Worm (Caenorhabditis elegans): ENCODE measurements around the gene sel-2.

The sel-2 gene

DNA sequence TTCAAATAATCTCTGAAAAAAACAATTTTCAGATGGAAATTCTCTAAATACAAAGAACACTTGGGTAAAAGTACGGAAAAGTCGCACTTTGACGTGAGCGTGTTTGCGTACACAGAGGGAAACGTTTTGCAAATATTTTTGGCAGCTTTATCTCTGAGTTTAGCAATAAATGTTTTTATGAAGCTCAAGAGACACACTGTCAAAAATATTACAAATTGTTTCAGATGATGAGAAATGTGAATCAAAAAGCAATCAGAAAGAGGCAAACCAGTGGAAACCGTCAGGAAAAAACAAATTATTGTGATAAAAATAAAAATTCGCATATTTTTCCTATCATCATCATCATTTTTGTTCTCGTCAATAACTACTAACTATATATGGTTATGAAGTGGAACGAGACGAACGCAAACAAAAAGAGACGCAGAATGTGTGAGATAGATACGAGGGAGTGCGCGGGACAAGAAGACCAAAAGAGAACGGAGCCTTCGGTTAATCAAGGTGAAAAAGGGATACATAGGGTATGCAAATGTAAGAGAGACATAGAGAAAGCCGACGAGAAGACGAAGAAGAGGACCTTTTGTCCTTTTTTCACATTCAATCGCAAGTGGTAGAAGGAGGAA is at the start of gene sel-2:
Gene sel-2 (minus strand): TSS at position 51 of the 620 bp plus-strand sequence.
- TF ChIP-seq ztf-23 (GFP tag; IDR thresholded peaks at IDR 0.05) (no peak), klf-2 (GFP tag; conservative IDR thresholded peaks at IDR 0.05) (no peak), ref-1 (GFP tag; conservative IDR thresholded peaks at IDR 0.05) (no peak), tab-1 (GFP tag; IDR thresholded peaks at IDR 0.05) (no peak), med-1 (GFP tag; optimal IDR thresholded peaks at IDR 0.05; ENCODE audit: insufficient read depth) (no peak), cog-1 (tag; optimal IDR thresholded peaks at IDR 0.05) (no peak), T22C8.4 (GFP tag; IDR thresholded peaks at IDR 0.05) (no peak), flt-1 (GFP tag; IDR thresholded peaks at IDR 0.05) (no peak), ztf-29 (GFP tag; IDR thresholded peaks at IDR 0.05) (no peak)

DNA sequence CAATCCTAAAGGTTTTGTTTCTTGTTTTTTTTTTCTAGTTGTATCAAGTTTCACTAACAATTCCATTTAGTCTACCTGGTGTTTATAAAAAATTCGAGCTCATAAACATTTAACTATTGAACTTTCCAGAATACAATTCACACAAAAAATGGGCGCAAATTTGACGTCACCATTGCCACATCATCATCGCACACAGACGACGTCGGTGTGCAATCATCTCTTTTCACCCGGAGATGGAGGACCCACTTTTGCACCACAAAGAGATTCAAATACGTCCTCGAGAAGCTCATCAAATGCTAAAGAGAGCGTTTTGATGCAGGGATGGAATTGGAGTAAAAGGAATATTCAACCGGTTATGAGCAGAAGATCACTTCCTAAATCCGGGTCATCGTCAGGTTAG is 47.2 kb upstream of the sel-2 start:
- TF ChIP-seq cog-1 (tag; optimal IDR thresholded peaks at IDR 0.05) = no peak
- no peak for TF ChIP-seq flt-1 (GFP tag; IDR thresholded peaks at IDR 0.05)
- no peak for TF ChIP-seq ztf-23 (GFP tag; IDR thresholded peaks at IDR 0.05)
- no peak for TF ChIP-seq ref-1 (GFP tag; conservative IDR thresholded peaks at IDR 0.05)
- TF ChIP-seq tab-1 (GFP tag; IDR thresholded peaks at IDR 0.05) = no peak
- TF ChIP-seq klf-2 (GFP tag; conservative IDR thresholded peaks at IDR 0.05) = no peak
- TF ChIP-seq T22C8.4 (GFP tag; IDR thresholded peaks at IDR 0.05) = no peak
- no peak for TF ChIP-seq med-1 (GFP tag; optimal IDR thresholded peaks at IDR 0.05; ENCODE audit: insufficient read depth)

DNA sequence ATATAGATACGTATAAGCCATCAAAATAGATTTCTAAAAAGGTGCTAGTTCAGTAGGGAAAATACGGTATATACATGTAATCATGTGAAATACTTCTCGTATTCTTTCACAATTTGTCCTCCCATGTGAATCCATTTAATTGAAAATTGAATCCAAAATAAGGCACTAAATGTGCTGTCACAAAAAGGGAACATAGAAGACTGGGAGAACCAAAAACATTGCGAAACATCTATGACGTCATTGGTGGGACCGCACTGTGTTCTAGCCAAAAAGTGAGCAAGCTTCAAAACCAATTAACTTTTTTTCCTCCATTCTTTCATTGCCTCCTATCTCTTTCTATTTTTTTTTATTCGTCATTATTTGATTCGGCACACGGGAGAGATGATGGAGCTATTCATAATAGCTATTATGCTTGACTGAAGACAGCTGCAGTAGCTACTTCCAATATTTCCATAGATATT is 46.2 kb upstream of the sel-2 start, which contains the start of gene cdka-1:
Gene cdka-1 (plus strand): TSS at position 411 of the 461 bp plus-strand sequence.
- no peak for TF ChIP-seq ztf-23 (GFP tag; IDR thresholded peaks at IDR 0.05)
- TF ChIP-seq T22C8.4 (GFP tag; IDR thresholded peaks at IDR 0.05) = no peak
- TF ChIP-seq flt-1 (GFP tag; IDR thresholded peaks at IDR 0.05) = no peak
- no peak for TF ChIP-seq ref-1 (GFP tag; conservative IDR thresholded peaks at IDR 0.05)
- no peak for TF ChIP-seq med-1 (GFP tag; optimal IDR thresholded peaks at IDR 0.05; ENCODE audit: insufficient read depth)
- no peak for TF ChIP-seq cog-1 (tag; optimal IDR thresholded peaks at IDR 0.05)
- TF ChIP-seq klf-2 (GFP tag; conservative IDR thresholded peaks at IDR 0.05) = no peak
- no peak for TF ChIP-seq ztf-29 (GFP tag; IDR thresholded peaks at IDR 0.05)
- TF ChIP-seq tab-1 (GFP tag; IDR thresholded peaks at IDR 0.05) = no peak

DNA sequence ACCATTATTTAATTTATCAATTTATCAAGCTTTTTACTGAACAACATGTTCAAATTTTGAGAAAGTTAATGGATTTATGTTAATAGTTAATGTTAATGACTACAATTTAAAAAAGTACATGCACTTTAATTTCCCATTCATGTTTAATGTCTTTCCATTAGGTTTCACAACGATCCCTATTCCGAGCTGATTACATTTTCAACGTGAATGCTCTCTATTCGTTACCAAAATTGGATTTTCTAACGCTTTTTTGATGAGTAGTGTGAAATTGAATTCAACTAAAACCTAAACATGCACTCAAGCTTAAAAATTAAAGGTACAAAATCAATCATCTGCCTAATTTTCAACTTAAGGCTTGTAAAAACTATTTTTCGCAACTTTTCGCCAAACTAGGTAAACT is 45.2 kb upstream of the sel-2 start:
- TF ChIP-seq ztf-23 (GFP tag; IDR thresholded peaks at IDR 0.05) (no peak), klf-2 (GFP tag; conservative IDR thresholded peaks at IDR 0.05) (no peak), tab-1 (GFP tag; IDR thresholded peaks at IDR 0.05) (no peak), ztf-29 (GFP tag; IDR thresholded peaks at IDR 0.05) (no peak), T22C8.4 (GFP tag; IDR thresholded peaks at IDR 0.05) (no peak), flt-1 (GFP tag; IDR thresholded peaks at IDR 0.05) (no peak), cog-1 (tag; optimal IDR thresholded peaks at IDR 0.05) (no peak), med-1 (GFP tag; optimal IDR thresholded peaks at IDR 0.05; ENCODE audit: insufficient read depth) (no peak), ref-1 (GFP tag; conservative IDR thresholded peaks at IDR 0.05) (no peak)

DNA sequence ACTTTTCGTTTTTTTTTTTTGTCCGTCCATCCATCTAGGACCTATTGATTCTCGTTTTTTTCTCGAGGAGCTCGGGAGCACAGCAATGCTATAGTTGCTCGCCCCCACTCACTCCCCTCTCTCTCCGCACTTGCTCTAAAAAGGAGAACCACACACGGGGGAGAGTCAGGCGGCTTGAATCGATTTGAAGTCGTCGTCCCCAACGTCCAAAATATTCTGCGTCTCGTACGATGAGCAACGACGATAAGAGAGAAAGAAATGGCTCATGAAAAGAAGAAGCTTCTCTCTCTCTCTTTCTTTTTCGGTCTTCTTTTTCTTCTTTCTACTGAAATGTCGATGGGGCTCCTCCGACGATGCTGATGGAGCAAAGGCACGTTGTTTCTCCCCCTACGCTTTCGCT is 44.2 kb upstream of the sel-2 start:
- TF ChIP-seq ref-1 (GFP tag; conservative IDR thresholded peaks at IDR 0.05) (no peak), ztf-23 (GFP tag; IDR thresholded peaks at IDR 0.05) (0 out of 2 replicates have a peak, but pooled peaks have one; percentile 22), med-1 (GFP tag; optimal IDR thresholded peaks at IDR 0.05; ENCODE audit: insufficient read depth) (no peak)

DNA sequence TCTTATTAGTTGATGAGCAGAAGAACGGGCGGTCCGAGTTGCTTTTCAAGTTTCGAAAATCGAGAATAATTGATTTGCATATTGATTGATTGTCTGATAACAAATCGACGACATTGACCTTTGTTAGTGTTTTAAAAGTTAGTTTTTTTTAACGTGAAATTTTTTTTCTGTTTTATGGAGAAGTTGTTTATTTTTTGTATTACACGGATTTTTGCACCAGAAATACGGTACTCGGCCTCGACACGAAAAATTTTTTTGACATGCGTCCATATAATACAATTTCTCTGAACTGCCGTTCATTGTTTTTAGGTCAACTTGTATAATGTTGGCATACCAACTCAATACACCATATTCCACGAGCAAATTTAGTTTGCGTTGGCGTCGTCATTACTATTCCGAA is 43.2 kb upstream of the sel-2 start, which contains the start of gene T23F11.2:
Gene T23F11.2 (minus strand): TSS at position 101 of the 400 bp plus-strand sequence.
- TF ChIP-seq klf-2 (GFP tag; conservative IDR thresholded peaks at IDR 0.05) = no peak
- TF ChIP-seq T22C8.4 (GFP tag; IDR thresholded peaks at IDR 0.05) = no peak
- TF ChIP-seq cog-1 (tag; optimal IDR thresholded peaks at IDR 0.05) = no peak
- TF ChIP-seq ztf-23 (GFP tag; IDR thresholded peaks at IDR 0.05) = no peak
- TF ChIP-seq ztf-29 (GFP tag; IDR thresholded peaks at IDR 0.05) = no peak
- no peak for TF ChIP-seq med-1 (GFP tag; optimal IDR thresholded peaks at IDR 0.05; ENCODE audit: insufficient read depth)
- TF ChIP-seq ref-1 (GFP tag; conservative IDR thresholded peaks at IDR 0.05) = no peak
- TF ChIP-seq tab-1 (GFP tag; IDR thresholded peaks at IDR 0.05) = no peak
- no peak for TF ChIP-seq flt-1 (GFP tag; IDR thresholded peaks at IDR 0.05)

DNA sequence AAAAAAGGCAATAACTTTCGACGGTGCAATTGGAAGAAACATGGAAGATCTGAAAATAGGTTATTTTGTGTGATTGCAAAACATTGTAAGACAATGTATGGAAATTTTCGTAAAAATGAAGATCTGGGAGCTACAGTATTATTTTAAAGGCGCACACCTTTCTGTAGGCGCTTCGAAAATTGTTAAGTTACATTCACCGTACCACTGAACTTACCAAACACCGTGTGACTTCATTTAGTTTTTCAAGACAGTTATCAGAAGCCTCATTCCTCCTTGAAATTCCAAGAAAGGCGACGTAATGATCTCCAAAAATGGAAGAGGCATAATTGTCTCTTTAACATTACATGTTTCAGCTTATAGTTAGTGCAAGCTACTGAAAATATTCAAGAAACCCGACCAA is 41.7 kb upstream of the sel-2 start:
- no peak for TF ChIP-seq T22C8.4 (GFP tag; IDR thresholded peaks at IDR 0.05)
- no peak for TF ChIP-seq flt-1 (GFP tag; IDR thresholded peaks at IDR 0.05)
- no peak for TF ChIP-seq klf-2 (GFP tag; conservative IDR thresholded peaks at IDR 0.05)
- TF ChIP-seq ztf-23 (GFP tag; IDR thresholded peaks at IDR 0.05) = no peak
- no peak for TF ChIP-seq tab-1 (GFP tag; IDR thresholded peaks at IDR 0.05)
- TF ChIP-seq med-1 (GFP tag; optimal IDR thresholded peaks at IDR 0.05; ENCODE audit: insufficient read depth) = no peak
- TF ChIP-seq cog-1 (tag; optimal IDR thresholded peaks at IDR 0.05) = no peak
- TF ChIP-seq ref-1 (GFP tag; conservative IDR thresholded peaks at IDR 0.05) = no peak

DNA sequence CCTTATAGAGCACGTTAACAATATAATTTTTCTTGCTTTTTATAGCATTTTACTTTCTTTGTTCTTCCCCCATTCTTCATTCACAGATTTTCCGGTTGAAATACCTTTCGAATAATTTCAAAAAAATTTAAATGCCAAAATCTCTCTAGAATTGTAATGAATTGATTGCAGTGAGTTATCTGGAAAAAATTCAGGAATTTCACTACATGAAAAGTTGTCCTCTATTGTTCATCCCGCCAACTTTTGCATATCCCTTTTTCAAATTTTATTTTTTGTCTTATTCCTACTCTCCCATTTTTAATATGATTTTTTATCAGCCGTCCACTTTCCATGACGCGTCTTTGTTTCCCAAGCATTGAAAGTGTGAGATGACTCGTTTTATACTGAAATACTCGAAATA is 41.2 kb upstream of the sel-2 start:
- TF ChIP-seq ref-1 (GFP tag; conservative IDR thresholded peaks at IDR 0.05) (no peak), cog-1 (tag; optimal IDR thresholded peaks at IDR 0.05) (no peak), ztf-29 (GFP tag; IDR thresholded peaks at IDR 0.05) (no peak)

DNA sequence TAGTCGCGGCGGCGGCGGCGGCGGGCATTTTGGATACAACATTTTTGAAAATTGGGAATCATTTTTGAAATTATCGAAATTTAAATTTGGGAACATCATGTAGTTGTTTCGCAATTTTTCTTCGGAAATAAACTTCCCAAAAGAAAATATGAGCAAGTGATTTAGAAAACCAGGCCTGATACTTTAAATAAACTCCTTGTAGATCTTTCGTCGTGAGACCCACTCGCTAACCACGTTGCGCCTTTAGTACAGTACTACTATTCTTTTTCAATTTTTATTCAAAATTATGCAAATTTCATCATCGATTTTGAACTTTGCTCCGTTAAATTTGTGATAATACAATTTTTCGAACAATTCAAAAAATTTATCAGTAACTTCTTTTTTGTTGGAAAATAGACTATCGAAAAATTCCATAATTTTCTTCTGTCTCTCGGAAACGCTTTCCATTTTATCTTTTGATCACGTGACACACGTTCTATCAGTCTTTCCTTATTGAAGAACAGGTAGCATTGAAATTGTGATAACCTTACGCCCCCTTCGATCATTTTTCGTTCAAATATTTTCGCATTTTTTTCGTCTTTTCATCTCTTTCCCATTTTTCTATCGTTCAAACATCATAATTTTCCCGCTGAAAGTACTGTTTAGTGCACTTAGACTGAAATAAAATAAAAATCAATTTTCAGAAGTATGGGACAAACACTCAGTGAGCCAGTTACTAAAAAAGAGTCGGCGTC is 37.8 kb upstream of the sel-2 start, which contains the start of gene ppm-2:
Gene ppm-2 (plus strand): TSS at position 684 of the 734 bp plus-strand sequence.
- TF ChIP-seq ztf-29 (GFP tag; IDR thresholded peaks at IDR 0.05) (no peak), med-1 (GFP tag; optimal IDR thresholded peaks at IDR 0.05; ENCODE audit: insufficient read depth) (no peak), flt-1 (GFP tag; IDR thresholded peaks at IDR 0.05) (no peak), ztf-23 (GFP tag; IDR thresholded peaks at IDR 0.05) (no peak)

DNA sequence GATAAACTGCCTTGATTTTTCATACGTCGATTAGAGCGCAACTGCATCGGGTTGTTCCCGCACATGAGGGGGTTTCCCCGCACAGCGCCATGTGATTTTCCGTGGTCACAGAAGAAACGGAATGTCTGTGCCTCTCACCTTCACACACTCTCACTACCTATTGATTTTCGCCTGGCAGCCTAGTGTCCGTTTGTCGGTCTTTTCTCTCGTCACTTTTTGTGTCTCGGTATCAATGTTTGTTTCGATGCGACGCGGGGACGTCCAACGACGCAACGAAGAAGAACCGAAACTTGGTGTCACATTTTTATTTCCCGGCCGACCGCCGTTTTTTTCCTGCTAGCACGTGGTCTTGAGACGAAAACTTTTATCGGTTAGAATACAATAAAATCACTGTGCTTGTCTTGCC is 37.2 kb upstream of the sel-2 start:
- TF ChIP-seq tab-1 (GFP tag; IDR thresholded peaks at IDR 0.05) = no peak
- peak; percentile 93 for TF ChIP-seq T22C8.4 (GFP tag; IDR thresholded peaks at IDR 0.05)
- no peak for TF ChIP-seq med-1 (GFP tag; optimal IDR thresholded peaks at IDR 0.05; ENCODE audit: insufficient read depth)
- TF ChIP-seq ref-1 (GFP tag; conservative IDR thresholded peaks at IDR 0.05) = no peak
- peak; percentile 83 for TF ChIP-seq cog-1 (tag; optimal IDR thresholded peaks at IDR 0.05)
- no peak for TF ChIP-seq ztf-29 (GFP tag; IDR thresholded peaks at IDR 0.05)
- TF ChIP-seq klf-2 (GFP tag; conservative IDR thresholded peaks at IDR 0.05) = no peak
- no peak for TF ChIP-seq flt-1 (GFP tag; IDR thresholded peaks at IDR 0.05)
- 0 out of 2 replicates have a peak, but pooled peaks have one; percentile 26 for TF ChIP-seq ztf-23 (GFP tag; IDR thresholded peaks at IDR 0.05)

All from whole organism, midembryonic.